Fruit fly (Drosophila melanogaster) whole organism, embryonic: ENCODE measurements around the gene CG9926.

ENCODE experiments used
- Antp ChIP-seq: fragments of 200-800 bp; sonication (Bioruptor generic); optimal IDR thresholded peaks from 3 replicates; lab custom pipeline; 2016; ENCODE audit warnings: missing biosample characterization, missing genetic modification characterization
- B-H2 ChIP-seq: fragments of 200-800 bp; sonication (Bioruptor generic); optimal IDR thresholded peaks from 2 replicates; lab custom pipeline; 2018; ENCODE audit warnings: missing biosample characterization, mild to moderate bottlenecking, missing genetic modification characterization
- BEAF-32 ChIP-seq: fragments of 200-800 bp; sonication (Bioruptor generic); optimal IDR thresholded peaks from 3 replicates; lab custom pipeline; 2017; ENCODE audit warnings: missing biosample characterization, missing genetic modification characterization, mild to moderate bottlenecking, moderate library complexity, missing genetic modification reagents
- CG10462 ChIP-seq: fragments of 200-800 bp; sonication (Bioruptor generic); optimal IDR thresholded peaks from 2 replicates; lab custom pipeline; 2016; ENCODE audit warnings: missing biosample characterization, missing genetic modification characterization
- CG10543 ChIP-seq: fragments of 200-800 bp; sonication (Bioruptor generic); optimal IDR thresholded peaks from 3 replicates; lab custom pipeline; 2017; ENCODE audit warnings: missing biosample characterization, mild to moderate bottlenecking, missing genetic modification characterization, moderate library complexity
- CG10959 ChIP-seq: fragments of 200-800 bp; sonication (Bioruptor generic); IDR thresholded peaks from 2 replicates; pipeline ENCODE4 v1.3.6; 2022; ENCODE audit warnings: missing biosample characterization, missing genetic modification characterization
- CG11504 ChIP-seq: fragments of 200-800 bp; sonication (Bioruptor generic); optimal IDR thresholded peaks from 3 replicates; lab custom pipeline; 2019; ENCODE audit warnings: missing biosample characterization, mild to moderate bottlenecking, missing genetic modification characterization, moderate library complexity
- CG12219 ChIP-seq: fragments of 200-800 bp; sonication (Bioruptor generic); optimal IDR thresholded peaks from 3 replicates; lab custom pipeline; 2018; ENCODE audit warnings: missing biosample characterization, mild to moderate bottlenecking, missing genetic modification characterization
- CG13296 ChIP-seq: fragments of 200-800 bp; sonication (Bioruptor generic); optimal IDR thresholded peaks from 3 replicates; lab custom pipeline; 2018; ENCODE audit warnings: missing biosample characterization, mild to moderate bottlenecking, missing genetic modification characterization
- CG15514 ChIP-seq: fragments of 200-800 bp; sonication (Bioruptor generic); optimal IDR thresholded peaks from 3 replicates; lab custom pipeline; 2017; ENCODE audit warnings: missing biosample characterization, missing genetic modification characterization, mild to moderate bottlenecking, moderate library complexity, missing genetic modification reagents
- CG17359 ChIP-seq: fragments of 200-800 bp; sonication (Bioruptor generic); optimal IDR thresholded peaks from 3 replicates; lab custom pipeline; 2018; ENCODE audit warnings: missing biosample characterization, mild to moderate bottlenecking, missing genetic modification characterization, moderate library complexity
- CG17385 ChIP-seq: fragments of 200-800 bp; sonication (Bioruptor generic); optimal IDR thresholded peaks from 3 replicates; lab custom pipeline; 2018; ENCODE audit warnings: missing biosample characterization, mild to moderate bottlenecking, missing genetic modification characterization
- CG17568 ChIP-seq: fragments of 200-800 bp; sonication (Bioruptor generic); optimal IDR thresholded peaks from 2 replicates; lab custom pipeline; 2018; ENCODE audit warnings: missing biosample characterization, mild to moderate bottlenecking, missing genetic modification characterization, moderate library complexity
- CG18476 ChIP-seq: fragments of 200-800 bp; sonication (Bioruptor generic); optimal IDR thresholded peaks from 2 replicates; lab custom pipeline; 2016; ENCODE audit warnings: missing biosample characterization, mild to moderate bottlenecking, missing genetic modification characterization
- CG2120 ChIP-seq: fragments of 200-800 bp; sonication (Bioruptor generic); optimal IDR thresholded peaks from 3 replicates; lab custom pipeline; 2016; ENCODE audit warnings: missing biosample characterization, missing genetic modification characterization
- CG33557 ChIP-seq: fragments of 200-800 bp; sonication (Bioruptor generic); optimal IDR thresholded peaks from 2 replicates; lab custom pipeline; 2019; ENCODE audit warnings: missing biosample characterization, mild to moderate bottlenecking, missing genetic modification characterization, moderate library complexity
- CG3847 ChIP-seq: fragments of 200-800 bp; sonication (Bioruptor generic); IDR thresholded peaks from 2 replicates; pipeline ENCODE4 v1.3.6; 2022; ENCODE audit warnings: missing biosample characterization, missing genetic modification characterization
- CG6175 ChIP-seq: fragments of 200-800 bp; sonication (Bioruptor generic); IDR thresholded peaks from 3 replicates; pipeline ENCODE4 v1.3.6; 2022; ENCODE audit warnings: missing biosample characterization, missing genetic modification characterization
- CG6765 ChIP-seq: fragments of 200-800 bp; sonication (Bioruptor generic); optimal IDR thresholded peaks from 3 replicates; lab custom pipeline; 2017; ENCODE audit warnings: missing biosample characterization, mild to moderate bottlenecking, missing genetic modification characterization
- CG7556 ChIP-seq: fragments of 200-800 bp; sonication (Bioruptor generic); optimal IDR thresholded peaks from 2 replicates; lab custom pipeline; 2017; ENCODE audit warnings: missing biosample characterization, mild to moderate bottlenecking, missing genetic modification characterization
- CG9215 ChIP-seq: fragments of 200-800 bp; sonication (Bioruptor generic); IDR thresholded peaks from 2 replicates; pipeline ENCODE4 v1.3.6; 2022; ENCODE audit warnings: missing biosample characterization, missing genetic modification characterization
- CG9817 ChIP-seq: fragments of 200-800 bp; sonication (Bioruptor generic); optimal IDR thresholded peaks from 2 replicates; lab custom pipeline; 2018; ENCODE audit warnings: missing biosample characterization, mild to moderate bottlenecking, missing genetic modification characterization, moderate library complexity
- D19A ChIP-seq: fragments of 200-800 bp; optimal IDR thresholded peaks from 3 replicates; lab custom pipeline; 2019; ENCODE audit warnings: missing biosample characterization, mild to moderate bottlenecking, missing genetic modification characterization, moderate library complexity
- H15 ChIP-seq: fragments of 200-800 bp; sonication (Bioruptor generic); IDR thresholded peaks from 3 replicates; pipeline ENCODE4 v1.3.6; 2022; ENCODE audit warnings: missing biosample characterization, missing genetic modification characterization
- Kr ChIP-seq: fragments of 200-800 bp; sonication (Bioruptor generic); optimal IDR thresholded peaks from 2 replicates; lab custom pipeline; 2017; ENCODE audit warnings: missing biosample characterization, mild to moderate bottlenecking, missing genetic modification characterization
- Lhr ChIP-seq: fragments of 200-800 bp; sonication (Bioruptor generic); optimal IDR thresholded peaks from 3 replicates; lab custom pipeline; 2017; ENCODE audit warnings: mild to moderate bottlenecking, missing biosample characterization, missing genetic modification reagents, missing genetic modification characterization
- Meics ChIP-seq: fragments of 200-800 bp; sonication (Bioruptor generic); optimal IDR thresholded peaks from 2 replicates; lab custom pipeline; 2017; ENCODE audit warnings: missing biosample characterization, mild to moderate bottlenecking, missing genetic modification characterization
- Nf-YA ChIP-seq: fragments of 200-800 bp; sonication (Bioruptor generic); IDR thresholded peaks from 2 replicates; pipeline ENCODE4 v1.3.6; 2022; ENCODE audit warnings: missing biosample characterization, missing genetic modification characterization
- Sin3A ChIP-seq: fragments of >200 bp; optimal IDR thresholded peaks from 2 replicates; lab custom pipeline; 2018
- Xrp1 ChIP-seq: fragments of 200-800 bp; sonication (Bioruptor generic); IDR thresholded peaks from 2 replicates; pipeline ENCODE4 v1.3.6; 2022; ENCODE audit warnings: missing biosample characterization, missing genetic modification characterization
- bigmax ChIP-seq: fragments of 200-800 bp; sonication (Bioruptor generic); optimal IDR thresholded peaks from 2 replicates; lab custom pipeline; 2018; ENCODE audit warnings: missing biosample characterization, mild to moderate bottlenecking, missing genetic modification characterization
- cato ChIP-seq: fragments of 200-800 bp; sonication (Bioruptor generic); optimal IDR thresholded peaks from 2 replicates; lab custom pipeline; 2016; ENCODE audit warnings: missing biosample characterization, missing genetic modification characterization, borderline replicate concordance
- fd102C ChIP-seq: fragments of 200-800 bp; sonication (Bioruptor generic); optimal IDR thresholded peaks from 2 replicates; lab custom pipeline; 2018; ENCODE audit warnings: missing biosample characterization, mild to moderate bottlenecking, missing genetic modification characterization, moderate library complexity
- fru ChIP-seq: fragments of >200 bp; optimal IDR thresholded peaks from 2 replicates; lab custom pipeline; 2017
- ftz-f1 ChIP-seq: fragments of 200-800 bp; sonication (Bioruptor generic); optimal IDR thresholded peaks from 2 replicates; lab custom pipeline; 2016; ENCODE audit warnings: missing biosample characterization, missing genetic modification characterization
- grn ChIP-seq: fragments of 200-800 bp; sonication (Bioruptor generic); optimal IDR thresholded peaks from 3 replicates; lab custom pipeline; 2017; ENCODE audit warnings: missing biosample characterization, missing genetic modification characterization
- gt ChIP-seq: fragments of 200-800 bp; sonication (Bioruptor generic); IDR thresholded peaks from 2 replicates; pipeline ENCODE4 v1.3.6; 2022; ENCODE audit warnings: missing biosample characterization, missing genetic modification characterization
- hb ChIP-seq: fragments of 200-800 bp; sonication (Bioruptor generic); IDR thresholded peaks from 3 replicates; pipeline ENCODE4 v1.3.6; 2022; ENCODE audit warnings: missing biosample characterization, missing genetic modification characterization; ENCODE audit not compliant: partially characterized antibody
- hth ChIP-seq: fragments of >200 bp; optimal IDR thresholded peaks from 2 replicates; lab custom pipeline; 2017; ENCODE audit warnings: inconsistent platforms
- kah ChIP-seq: fragments of 200-800 bp; sonication (Bioruptor generic); optimal IDR thresholded peaks from 2 replicates; lab custom pipeline; 2018; ENCODE audit warnings: missing biosample characterization, mild to moderate bottlenecking, missing genetic modification characterization
- odd ChIP-seq: fragments of 200-800 bp; sonication (Bioruptor generic); optimal IDR thresholded peaks from 2 replicates; lab custom pipeline; 2017; ENCODE audit warnings: missing biosample characterization, mild to moderate bottlenecking, missing genetic modification characterization
- peb ChIP-seq: fragments of 200-800 bp; sonication (Bioruptor generic); IDR thresholded peaks from 2 replicates; pipeline ENCODE4 v1.3.6; 2022; ENCODE audit warnings: missing biosample characterization, missing genetic modification characterization
- pnt ChIP-seq: fragments of 200-800 bp; sonication (Bioruptor generic); optimal IDR thresholded peaks from 3 replicates; lab custom pipeline; 2016; ENCODE audit warnings: missing biosample characterization, missing genetic modification characterization
- prd ChIP-seq, 3 experiments: fragments of >200 bp in 2 of 3; fragments of 200-800 bp in 1 of 3; sonication (Bioruptor generic) in 1 of 3; optimal IDR thresholded peaks in 2 of 3; IDR thresholded peaks in 1 of 3; 2 replicates in 2 of 3; 3 replicates in 1 of 3; pipeline versions ENCODE4 v1.3.6 to Lab custom; 2017 to 2022; ENCODE audit warnings: missing biosample characterization in 1 of 3, missing genetic modification characterization in 1 of 3
- schlank ChIP-seq: fragments of 200-800 bp; sonication (Bioruptor generic); optimal IDR thresholded peaks from 2 replicates; lab custom pipeline; 2018; ENCODE audit warnings: missing biosample characterization, mild to moderate bottlenecking, missing genetic modification characterization
- sisA ChIP-seq: fragments of 200-800 bp; sonication (Bioruptor generic); IDR thresholded peaks from 2 replicates; pipeline ENCODE4 v1.3.6; 2022; ENCODE audit warnings: missing biosample characterization, missing genetic modification characterization
- trem ChIP-seq: fragments of 200-800 bp; optimal IDR thresholded peaks from 3 replicates; lab custom pipeline; 2019; ENCODE audit warnings: missing biosample characterization, mild to moderate bottlenecking, missing genetic modification characterization, moderate library complexity
- tx ChIP-seq: fragments of 200-800 bp; sonication (Bioruptor generic); optimal IDR thresholded peaks from 2 replicates; lab custom pipeline; 2016; ENCODE audit warnings: missing biosample characterization, missing genetic modification characterization
- zen2 ChIP-seq: fragments of 200-800 bp; sonication (Bioruptor generic); IDR thresholded peaks from 3 replicates; pipeline ENCODE4 v1.3.6; 2022; ENCODE audit warnings: missing biosample characterization, missing genetic modification characterization; ENCODE audit not compliant: partially characterized antibody

CG9926 gene

dm6 chr3R:13983272-13984032, 32.5 kb upstream of the CG9926 start (continued):
- TF ChIP-seq Lhr (GFP tag; lab: Kevin White, UChicago): peak; percentile 50
- TF ChIP-seq sisA (GFP tag; lab: Robert Waterston, UW): peak; percentile 89
- peak; percentile 50 for TF ChIP-seq bigmax (GFP tag; lab: Kevin White, UChicago)
- TF ChIP-seq trem (tag; lab: Kevin White, UChicago): peak; percentile 85
- TF ChIP-seq prd (optimal IDR thresholded peaks at IDR 0.05; lab: Kevin White, UChicago): no peak
- peak; percentile 91 for TF ChIP-seq prd (GFP tag; IDR thresholded peaks at IDR 0.05; lab: Robert Waterston, UW)
- peak; percentile 64 for TF ChIP-seq gt (GFP tag; lab: Robert Waterston, UW)
- TF ChIP-seq odd: peak; percentile 86
- TF ChIP-seq CG3847 (GFP tag; lab: Robert Waterston, UW): peak; percentile 82
- TF ChIP-seq CG17359: peak; percentile 92
- peak; percentile 78 for TF ChIP-seq CG18476 (GFP tag; lab: Kevin White, UChicago)
- TF ChIP-seq CG9817 (tag; lab: Kevin White, UChicago): peak; percentile 86
- peak; percentile 92 for TF ChIP-seq CG12219
- TF ChIP-seq CG2120: peak; percentile 97
- peak; percentile 96 for TF ChIP-seq Antp
- peak; percentile 57 for TF ChIP-seq ftz-f1 (GFP tag; lab: Kevin White, UChicago)
- TF ChIP-seq H15 (GFP tag; lab: Robert Waterston, UW): peak; percentile 82
- TF ChIP-seq B-H2 (GFP tag; lab: Kevin White, UChicago): peak; percentile 73
- peak; percentile 87 for TF ChIP-seq CG13296 (GFP tag; lab: Kevin White, UChicago)
- peak; percentile 90 for TF ChIP-seq schlank
- peak; percentile 41 for TF ChIP-seq fd102C (GFP tag; lab: Kevin White, UChicago)
- TF ChIP-seq Nf-YA (GFP tag; lab: Robert Waterston, UW): peak; percentile 62
- TF ChIP-seq CG11504 (tag; lab: Kevin White, UChicago): peak; percentile 92
- peak; percentile 94 for TF ChIP-seq CG7556
- TF ChIP-seq CG6175 (GFP tag; lab: Robert Waterston, UW): no peak
- peak; percentile 75 for TF ChIP-seq CG10959 (GFP tag; lab: Robert Waterston, UW)
- TF ChIP-seq D19A (tag; lab: Kevin White, UChicago): peak; percentile 91
- TF ChIP-seq CG10543 (GFP tag; lab: Kevin White, UChicago): peak; percentile 93
- peak; percentile 5 for TF ChIP-seq Kr (GFP tag; lab: Kevin White, UChicago)
- TF ChIP-seq CG17385 (GFP tag; lab: Kevin White, UChicago): peak; percentile 89
- peak; percentile 88 for TF ChIP-seq CG17568
- peak; percentile 94 for TF ChIP-seq pnt
- peak; percentile 66 for TF ChIP-seq grn (GFP tag; lab: Kevin White, UChicago)
- TF ChIP-seq CG10462: peak; percentile 82
- peak; percentile 87 for TF ChIP-seq CG6765 (GFP tag; lab: Kevin White, UChicago)
- TF ChIP-seq Sin3A: no peak
- peak; percentile 94 for TF ChIP-seq Meics
- peak; percentile 93 for TF ChIP-seq tx (GFP tag; lab: Kevin White, UChicago)
- TF ChIP-seq BEAF-32: no peak
- peak; percentile 71 for TF ChIP-seq peb (GFP tag; lab: Robert Waterston, UW)
- TF ChIP-seq hb (GFP tag; lab: Robert Waterston, UW): no peak
- peak; percentile 88 for TF ChIP-seq CG15514 (GFP tag; lab: Kevin White, UChicago)
- peak; percentile 91 for TF ChIP-seq cato (GFP tag; lab: Kevin White, UChicago)
- TF ChIP-seq zen2 (GFP tag; lab: Robert Waterston, UW): peak; percentile 56; the same call in 2 of the 3 replicates
- peak; percentile 82 for TF ChIP-seq CG33557 (GFP tag; lab: Kevin White, UChicago)
- no peak for TF ChIP-seq fru (lab: Kevin White, UChicago)
- TF ChIP-seq kah (GFP tag; lab: Kevin White, UChicago): peak; percentile 63
- peak; percentile 90 for TF ChIP-seq CG9215 (GFP tag; lab: Robert Waterston, UW)
- no peak for TF ChIP-seq hth (lab: Kevin White, UChicago)
- TF ChIP-seq Xrp1 (GFP tag; lab: Robert Waterston, UW): peak; percentile 94
